Worm (Caenorhabditis elegans): ENCODE data around the gene dmsr-9.

The dmsr-9 gene

DNA sequence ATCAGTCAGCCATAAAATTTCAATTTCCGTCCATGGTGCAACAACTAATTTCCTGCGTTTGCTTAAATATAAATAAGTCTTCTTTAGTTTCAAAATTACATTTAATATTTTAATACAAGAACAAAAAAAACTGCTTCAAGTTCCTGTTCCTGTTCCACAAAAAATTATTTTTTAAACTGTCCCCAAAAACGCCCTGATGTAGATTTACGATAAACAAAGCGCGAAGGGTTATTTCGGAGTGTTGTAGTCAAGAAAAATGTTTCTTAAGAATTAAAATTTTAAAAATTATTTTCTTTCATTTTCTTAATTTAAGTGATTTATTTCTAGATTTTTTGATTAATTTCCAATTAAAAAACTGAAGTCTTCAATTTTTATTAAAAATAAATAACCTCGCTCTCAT lies 39.1 kb upstream of the dmsr-9 start, which contains the start of gene T15B7.15 (continued):
- TF ChIP-seq nhr-85 (tag) (peak; percentile 53), unc-98 (GFP tag; IDR thresholded peaks at IDR 0.05) (no peak), mdl-1 (tag; optimal IDR thresholded peaks at IDR 0.05) (no peak), unc-62 (GFP tag; optimal IDR thresholded peaks at IDR 0.05) (no peak), lin-35 (GFP tag; optimal IDR thresholded peaks at IDR 0.05) (peak; percentile 67 to 87), lsy-2 (tag; optimal IDR thresholded peaks at IDR 0.05) (peak; percentile 25 to 71), nhr-47 (tag; optimal IDR thresholded peaks at IDR 0.05) (peak; percentile 53), egl-13 (tag; optimal IDR thresholded peaks at IDR 0.05) (no peak), dpl-1 (GFP tag; optimal IDR thresholded peaks at IDR 0.05) (peak; percentile 72 to 88 (median 82)), C16A3.4 (tag; optimal IDR thresholded peaks at IDR 0.05) (peak; percentile 31), lir-3 (tag; optimal IDR thresholded peaks at IDR 0.05; ENCODE audit: poor library complexity) (no peak), nhr-71 (tag; optimal IDR thresholded peaks at IDR 0.05) (peak; percentile 50), xbp-1 (tag; optimal IDR thresholded peaks at IDR 0.05) (peak; percentile 20), lin-15B (tag; optimal IDR thresholded peaks at IDR 0.05) (peak; percentile 51), C34B4.2 (tag; optimal IDR thresholded peaks at IDR 0.05) (no peak), ceh-82 (tag; optimal IDR thresholded peaks at IDR 0.05) (peak in 2 of 3 experiments; percentile 11 to 33), ceh-8 (GFP tag; optimal IDR thresholded peaks at IDR 0.05) (no peak), egl-27 (tag; optimal IDR thresholded peaks at IDR 0.05) (no peak), ceh-88 (GFP tag; IDR thresholded peaks at IDR 0.05) (no peak), alr-1 (tag; optimal IDR thresholded peaks at IDR 0.05; ENCODE audit: borderline replicate concordance) (no peak), mab-9 (GFP tag; IDR thresholded peaks at IDR 0.05) (no peak)

DNA sequence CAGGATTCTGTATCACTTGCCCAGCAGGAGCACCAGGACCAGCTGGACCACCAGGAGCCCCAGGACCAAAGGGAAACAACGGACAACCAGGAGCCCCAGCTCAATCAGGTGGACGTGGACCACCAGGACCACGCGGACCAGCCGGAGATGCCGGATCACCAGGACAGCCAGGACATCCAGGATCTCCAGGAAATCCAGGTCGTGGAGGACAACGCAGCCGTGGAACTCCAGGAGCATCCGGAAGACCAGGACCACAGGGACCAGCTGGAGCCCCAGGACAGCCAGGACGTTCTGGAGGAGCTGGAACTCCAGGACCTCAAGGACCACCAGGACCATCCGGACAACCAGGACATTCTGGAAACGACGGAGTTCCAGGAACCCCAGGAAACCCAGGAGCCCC lies 36.6 kb upstream of the dmsr-9 start:
- TF ChIP-seq nhr-47 (tag; optimal IDR thresholded peaks at IDR 0.05), result no peak
- TF ChIP-seq nhr-28 (tag; optimal IDR thresholded peaks at IDR 0.05), result no peak
- TF ChIP-seq F16B12.6 (tag; optimal IDR thresholded peaks at IDR 0.05), result no peak
- TF ChIP-seq alr-1 (tag; optimal IDR thresholded peaks at IDR 0.05; ENCODE audit: borderline replicate concordance), result no peak
- no peak for TF ChIP-seq ztf-11 (tag; optimal IDR thresholded peaks at IDR 0.05)
- no peak for TF ChIP-seq snpc-4 (tag; optimal IDR thresholded peaks at IDR 0.05)
- TF ChIP-seq mdl-1 (tag; optimal IDR thresholded peaks at IDR 0.05), result no peak
- TF ChIP-seq dsc-1 (tag; optimal IDR thresholded peaks at IDR 0.05), result no peak
- TF ChIP-seq nhr-84 (tag; optimal IDR thresholded peaks at IDR 0.05), result no peak
- TF ChIP-seq lsy-2 (tag; optimal IDR thresholded peaks at IDR 0.05), result no peak
- no peak for TF ChIP-seq ceh-82 (tag; optimal IDR thresholded peaks at IDR 0.05)

DNA sequence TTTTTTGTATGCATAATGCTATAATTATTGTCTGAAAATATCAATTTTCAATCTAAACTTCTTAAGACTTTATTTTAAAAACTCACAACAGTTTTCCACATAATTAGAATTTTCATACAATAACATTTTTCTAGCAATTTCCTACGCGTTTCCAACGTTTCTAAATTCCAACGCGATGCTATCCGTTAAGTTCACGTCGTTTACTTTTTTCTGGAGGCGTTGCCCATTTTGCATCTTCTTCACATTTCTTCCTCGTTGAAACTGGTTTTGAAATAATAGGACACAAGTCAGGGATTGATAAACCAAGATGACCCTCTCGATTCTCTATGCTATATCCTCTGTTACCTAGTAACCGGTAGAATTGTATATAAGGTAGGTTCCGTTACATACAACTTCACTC lies 35.8 kb upstream of the dmsr-9 start, which contains the start of the genes T15B7.14 and col-143:
T15B7.14 (minus strand) TSS at position 101 of the 400 bp plus-strand sequence.
col-143 (plus strand) TSS at position 394 of the 400 bp plus-strand sequence.
- TF ChIP-seq ceh-88 (GFP tag; IDR thresholded peaks at IDR 0.05), result no peak
- no peak for TF ChIP-seq efl-1 (optimal IDR thresholded peaks at IDR 0.05)
- TF ChIP-seq efl-1 (GFP tag; optimal IDR thresholded peaks at IDR 0.05 in 1 of 2), result peak in 1 of 2 experiments; percentile 46

DNA sequence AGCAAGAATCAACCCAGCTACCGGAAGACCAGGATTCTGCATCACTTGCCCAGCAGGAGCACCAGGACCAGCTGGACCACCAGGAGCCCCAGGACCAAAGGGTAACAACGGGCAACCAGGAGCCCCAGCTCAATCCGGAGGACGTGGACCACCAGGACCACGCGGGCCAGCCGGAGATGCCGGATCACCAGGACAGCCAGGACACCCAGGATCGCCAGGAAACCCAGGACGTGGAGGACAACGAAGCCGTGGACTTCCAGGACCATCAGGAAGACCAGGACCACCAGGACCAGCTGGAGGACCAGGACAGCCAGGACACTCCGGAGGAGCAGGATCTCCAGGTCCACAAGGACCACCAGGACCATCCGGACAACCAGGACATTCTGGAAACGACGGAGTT lies 32.1 kb upstream of the dmsr-9 start:
- TF ChIP-seq aha-1 (tag; optimal IDR thresholded peaks at IDR 0.05), result no peak
- TF ChIP-seq snpc-4 (tag; optimal IDR thresholded peaks at IDR 0.05), result no peak
- TF ChIP-seq F16B12.6 (tag; optimal IDR thresholded peaks at IDR 0.05), result no peak
- TF ChIP-seq ztf-11 (tag; optimal IDR thresholded peaks at IDR 0.05), result no peak
- no peak for TF ChIP-seq lin-35 (GFP tag; optimal IDR thresholded peaks at IDR 0.05)
- TF ChIP-seq lir-3 (tag; optimal IDR thresholded peaks at IDR 0.05; ENCODE audit: poor library complexity), result no peak
- TF ChIP-seq unc-86 (tag; optimal IDR thresholded peaks at IDR 0.05), result no peak
- no peak for TF ChIP-seq ceh-82 (tag; optimal IDR thresholded peaks at IDR 0.05)
- no peak for TF ChIP-seq nhr-28 (tag; optimal IDR thresholded peaks at IDR 0.05)
- TF ChIP-seq egl-13 (tag; optimal IDR thresholded peaks at IDR 0.05), result no peak
- no peak for TF ChIP-seq C04F5.9 (tag; optimal IDR thresholded peaks at IDR 0.05)
- no peak for TF ChIP-seq mef-2 (tag; optimal IDR thresholded peaks at IDR 0.05)
- no peak for TF ChIP-seq irx-1 (tag; optimal IDR thresholded peaks at IDR 0.05)
- no peak for TF ChIP-seq tbx-2 (tag; optimal IDR thresholded peaks at IDR 0.05)
- TF ChIP-seq swsn-7 (tag; optimal IDR thresholded peaks at IDR 0.05), result no peak
- no peak for TF ChIP-seq lin-39 (tag; optimal IDR thresholded peaks at IDR 0.05)

Data from whole organism, L1 larva.